Fruit fly (Drosophila melanogaster) whole organism, larva: ENCODE results near the gene RtcB.

Experiments used
- noc ChIP-seq: fragments of 200-800 bp; sonication (Bioruptor generic); optimal IDR thresholded peaks from 3 replicates; lab custom pipeline; 2019; ENCODE audit warnings: missing biosample characterization, mild to moderate bottlenecking, missing genetic modification characterization, moderate library complexity

The RtcB gene

DNA sequence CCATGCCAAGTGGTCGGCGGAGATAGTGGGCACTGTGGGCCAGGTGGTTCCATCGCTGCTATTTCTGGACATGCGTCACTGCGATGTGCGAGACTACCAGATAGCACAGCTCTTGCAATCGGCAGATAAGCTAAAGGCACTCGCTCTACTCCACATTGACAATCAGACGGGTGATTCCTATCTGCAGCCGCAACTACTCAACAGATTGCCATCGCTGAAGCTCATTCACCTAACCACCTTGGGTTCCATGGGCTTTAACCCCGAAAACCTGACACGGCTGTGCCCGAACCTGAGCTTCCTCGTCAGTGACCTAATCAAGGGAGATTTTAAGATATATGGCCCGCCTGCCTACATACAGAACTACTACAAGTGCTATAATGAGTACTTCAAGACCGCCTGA lies 712 bp upstream of the RtcB start:
- peak; percentile 28 for TF ChIP-seq noc (tag; lab: Kevin White, UChicago)

DNA sequence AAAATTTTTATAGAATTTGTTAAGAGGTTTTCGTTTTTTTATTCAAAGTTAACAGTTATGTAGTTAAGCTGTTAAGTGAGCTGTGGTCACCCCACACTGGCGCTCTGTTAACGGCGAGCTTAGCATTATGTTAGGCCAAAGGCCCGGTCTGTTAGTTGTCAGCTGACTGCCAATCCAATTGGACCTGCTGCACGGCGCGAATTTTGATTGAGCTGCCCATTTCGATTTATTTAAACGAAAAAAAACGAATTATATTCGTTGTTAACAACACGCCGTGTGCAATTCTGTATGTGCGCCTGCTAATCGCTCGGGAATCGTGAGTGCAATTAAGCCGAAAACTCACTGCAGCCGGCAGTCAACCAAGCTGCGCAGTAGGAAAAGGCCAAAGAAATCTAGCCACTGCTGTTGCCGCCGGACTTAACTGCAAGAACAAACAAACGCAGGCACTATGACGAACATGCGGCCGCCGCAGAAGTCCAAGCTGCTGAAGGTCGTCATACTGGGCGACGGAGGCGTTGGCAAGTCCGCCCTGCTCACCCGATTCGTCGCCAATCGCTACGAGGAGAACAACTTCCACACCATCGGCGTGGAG lies 2.1 kb downstream of the RtcB start, which contains the start of gene Rab9:
Gene Rab9, plus strand, starts transcription at position 151 of the 592 bp plus-strand sequence.
- TF ChIP-seq noc (tag; lab: Kevin White, UChicago), result peak; percentile 32

DNA sequence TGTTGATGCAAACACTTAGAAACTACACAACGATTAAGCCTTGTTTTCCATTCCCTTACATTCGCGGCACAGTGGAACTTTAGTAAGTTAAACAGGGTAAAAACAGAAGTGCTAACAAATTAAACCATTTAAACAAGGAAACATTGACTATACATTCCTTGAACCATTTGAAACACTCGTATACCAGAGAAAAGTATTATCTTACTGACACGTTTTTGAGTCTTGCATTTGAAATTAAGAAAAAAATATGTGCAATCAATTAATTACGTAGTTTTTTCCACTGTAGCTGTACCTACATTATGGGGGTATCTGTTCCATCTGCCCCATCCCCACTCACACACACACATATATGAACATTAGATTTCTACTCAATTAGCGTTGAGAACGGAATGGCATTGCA lies 2.8 kb downstream of the RtcB start:
- TF ChIP-seq noc (tag; lab: Kevin White, UChicago), result peak; percentile 84

DNA sequence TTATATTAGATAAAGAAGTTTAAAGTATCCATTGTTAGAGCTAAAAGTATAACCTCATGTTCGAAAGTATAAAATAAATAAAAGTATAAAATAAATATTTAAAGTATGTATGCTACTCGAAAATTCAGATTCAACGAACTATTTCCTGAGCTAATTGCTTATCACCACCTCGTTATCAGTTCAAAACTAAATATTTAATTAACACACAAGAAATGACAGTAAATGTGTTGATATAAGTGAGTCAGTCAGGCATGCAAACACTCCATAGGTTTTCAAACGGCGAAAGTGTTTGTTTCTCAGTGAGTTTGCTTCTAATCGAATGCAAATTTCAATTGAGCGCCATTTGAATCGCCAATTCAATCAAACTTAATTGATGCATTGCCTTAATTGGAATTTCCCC lies 3.8 kb downstream of the RtcB start:
- peak; percentile 61 for TF ChIP-seq noc (tag; lab: Kevin White, UChicago)

DNA sequence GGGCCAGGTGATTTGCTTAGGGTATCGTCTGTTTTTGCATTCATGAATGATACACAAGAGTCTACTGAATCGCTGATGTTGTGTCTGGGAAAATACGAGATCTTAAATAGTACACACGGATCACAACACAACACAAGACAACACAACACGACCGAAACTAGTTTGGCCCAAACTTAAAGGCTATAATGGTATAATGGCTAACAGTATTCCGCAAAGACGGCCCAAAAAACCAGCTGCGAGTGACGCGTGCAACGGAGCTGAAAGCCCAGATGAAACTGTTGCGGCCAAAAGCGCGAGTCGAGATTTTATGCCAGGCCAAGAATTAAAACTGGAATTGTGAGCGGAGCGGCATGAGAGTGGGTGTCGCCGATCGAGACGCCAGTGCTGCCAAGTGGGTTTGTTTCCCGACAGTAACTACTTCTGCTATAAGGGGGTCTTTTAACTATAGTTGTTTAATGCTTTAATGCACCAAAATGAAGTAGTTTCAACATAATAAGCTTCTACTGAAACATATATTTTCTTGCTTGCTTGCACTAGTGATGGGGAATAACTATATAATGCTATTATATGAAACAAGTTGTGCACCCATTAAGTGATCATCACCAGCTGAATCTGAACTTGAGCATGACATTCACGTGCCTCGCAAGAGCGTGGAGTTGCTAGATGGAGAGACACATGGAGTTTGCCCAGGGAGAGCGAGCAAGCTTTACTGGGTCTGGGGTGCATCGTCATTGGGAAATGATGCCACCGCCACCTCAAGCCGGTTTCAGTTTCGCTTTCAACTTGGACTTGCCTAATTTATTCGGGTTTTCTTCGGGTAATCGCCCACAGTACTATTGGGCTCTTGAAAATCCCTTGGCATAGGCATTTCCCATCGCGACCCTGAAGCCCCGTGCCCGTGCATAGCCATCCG lies 8.5 kb downstream of the RtcB start:
- no peak for TF ChIP-seq noc (tag; lab: Kevin White, UChicago)

DNA sequence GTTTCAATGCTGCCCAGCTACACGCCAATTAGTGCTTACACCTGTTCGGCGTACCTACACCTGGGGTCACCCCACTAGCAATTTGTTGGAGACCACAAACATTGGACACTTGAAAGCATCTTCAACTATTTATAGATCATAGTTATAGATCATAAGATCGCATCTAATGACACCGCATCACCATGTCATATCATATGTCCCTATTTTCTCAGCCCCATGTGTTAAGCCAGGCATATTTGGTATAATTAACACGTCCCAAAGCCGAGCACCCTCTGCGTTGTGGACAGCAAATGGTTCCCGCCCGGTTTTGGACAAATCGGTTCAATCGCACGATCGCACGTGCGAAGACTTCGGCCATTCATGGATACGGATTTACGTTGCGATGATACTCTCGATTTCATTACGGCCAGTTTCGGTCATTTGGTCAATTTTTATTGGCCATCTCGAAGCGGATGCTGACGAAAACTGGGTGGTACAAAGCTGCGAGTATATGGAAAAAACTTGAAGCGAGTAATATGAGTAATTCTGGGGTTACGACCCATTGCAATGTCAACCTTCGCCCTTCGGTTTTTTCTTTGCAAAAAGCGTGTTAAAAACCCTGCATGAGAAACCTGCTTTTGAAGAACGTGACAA lies 9.3 kb downstream of the RtcB start:
- TF ChIP-seq noc (tag; lab: Kevin White, UChicago), result no peak

DNA sequence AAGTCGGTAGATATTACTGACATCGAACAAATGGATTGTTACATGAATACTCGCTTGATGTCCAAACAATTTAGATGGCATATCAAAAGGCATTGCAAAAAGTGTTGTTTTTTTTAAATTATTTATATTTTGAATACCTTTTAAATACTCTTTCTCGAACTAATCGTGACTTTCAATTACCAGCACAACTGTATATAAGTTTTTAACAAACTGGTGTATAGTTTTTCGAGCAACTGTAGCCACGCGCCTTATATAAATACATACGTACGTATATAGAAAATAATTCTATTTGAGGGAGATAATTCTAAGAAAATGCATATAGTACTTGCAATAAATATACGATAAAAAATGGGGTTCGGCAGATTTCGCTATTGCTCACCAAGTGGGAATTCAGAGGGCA lies 9.8 kb downstream of the RtcB start:
- no peak for TF ChIP-seq noc (tag; lab: Kevin White, UChicago)

DNA sequence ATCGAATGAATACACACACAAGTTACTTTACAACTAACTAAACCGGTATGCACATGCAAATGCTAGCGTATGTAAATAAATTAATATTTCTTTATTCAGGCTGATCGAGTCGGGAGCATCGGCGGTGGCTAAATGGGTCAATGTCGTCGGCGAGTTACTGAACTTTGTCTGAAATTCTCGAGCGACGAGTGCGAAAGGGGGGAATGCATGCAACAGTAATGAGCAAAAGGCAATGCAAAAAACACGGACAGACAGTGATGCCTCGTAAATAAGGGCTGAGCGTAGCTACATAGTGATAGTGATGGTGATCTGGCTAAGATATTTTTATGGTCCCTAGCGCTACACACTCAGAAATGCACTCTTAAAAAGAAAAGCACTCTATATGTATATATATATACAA lies 10.3 kb downstream of the RtcB start:
- no peak for TF ChIP-seq noc (tag; lab: Kevin White, UChicago)

DNA sequence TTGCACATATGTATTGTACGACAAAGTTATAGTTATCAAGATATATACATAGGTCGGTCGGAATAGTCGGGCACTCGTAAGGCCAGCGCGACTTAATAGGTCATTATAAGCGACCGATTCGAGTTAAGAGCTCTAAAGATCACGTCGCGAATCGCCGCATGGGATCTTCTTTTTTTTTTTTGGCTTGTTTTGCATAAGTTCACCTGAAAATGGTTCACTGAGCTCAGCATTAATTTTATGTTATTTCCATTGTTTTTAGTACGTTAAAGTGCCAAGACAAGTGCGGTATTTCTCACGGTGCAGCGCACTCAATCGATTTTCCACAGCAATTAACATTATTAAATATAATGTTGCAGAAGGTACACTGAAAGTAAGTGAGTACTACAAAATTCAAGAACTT lies 10.9 kb downstream of the RtcB start:
- TF ChIP-seq noc (tag; lab: Kevin White, UChicago), result no peak

DNA sequence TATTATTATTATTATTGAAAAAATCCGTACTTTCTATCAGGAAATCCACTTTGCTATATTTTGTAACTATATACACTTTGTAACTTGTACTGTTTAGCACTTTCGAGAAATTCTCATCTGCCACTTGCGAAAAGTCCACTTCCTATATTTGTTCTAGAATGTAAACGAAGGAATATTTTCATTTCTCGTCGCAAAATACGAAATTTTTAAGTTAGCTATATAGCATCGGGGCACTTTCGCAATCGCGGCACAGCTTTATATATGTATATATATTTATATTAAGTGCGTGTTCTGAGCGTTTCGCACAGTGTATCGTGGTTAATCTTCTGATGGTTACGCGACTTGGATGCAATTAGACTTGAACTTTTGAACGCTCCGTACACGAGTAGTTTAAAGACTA lies 11.3 kb downstream of the RtcB start, which contains the start of gene RanGAP:
Gene RanGAP, plus strand, starts transcription at position 169 of the 400 bp plus-strand sequence.
- no peak for TF ChIP-seq noc (tag; lab: Kevin White, UChicago)

DNA sequence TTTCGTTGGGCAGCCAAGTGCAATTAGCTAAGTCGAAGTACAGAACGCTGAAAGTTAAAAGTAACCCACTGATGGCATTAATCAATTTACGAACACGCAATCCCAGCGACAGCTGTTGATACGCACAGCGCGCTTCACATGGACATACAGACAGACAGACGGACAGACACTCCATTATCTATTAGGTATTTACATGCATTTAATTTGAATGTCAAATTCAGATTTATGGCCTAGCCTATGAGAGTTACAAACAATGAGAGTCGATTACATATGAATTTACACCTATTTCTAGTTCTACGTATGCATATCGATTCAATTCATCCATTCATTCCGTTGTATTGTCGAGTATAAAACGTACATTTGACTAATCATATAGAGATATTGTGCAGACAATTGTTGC lies 12.2 kb downstream of the RtcB start, which contains the start of gene CG10237:
Gene CG10237, minus strand, starts transcription at position 101 of the 400 bp plus-strand sequence.
- TF ChIP-seq noc (tag; lab: Kevin White, UChicago), result no peak

DNA sequence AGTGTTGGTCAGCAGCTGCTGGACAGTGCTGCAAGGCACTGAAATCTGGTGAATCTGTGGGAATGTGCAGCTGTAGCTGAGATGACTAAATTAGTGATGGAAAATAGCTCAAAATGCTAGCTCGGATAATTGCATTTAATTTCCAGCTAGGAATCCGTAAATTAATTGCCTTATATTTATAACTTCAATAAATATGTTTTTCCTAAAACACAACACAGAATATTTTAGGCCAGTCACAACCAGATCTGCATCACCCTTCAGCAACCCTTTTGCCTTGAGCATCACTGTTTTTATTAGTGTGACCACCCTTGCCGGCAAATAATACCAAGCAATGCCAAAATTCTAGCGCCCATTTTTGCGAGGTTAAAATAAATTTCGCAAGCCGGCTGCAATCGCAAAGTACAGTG lies 14.3 kb downstream of the RtcB start, which contains the start of gene Hs2st:
Gene Hs2st, minus strand, starts transcription at position 17 of the 407 bp plus-strand sequence.
- TF ChIP-seq noc (tag; lab: Kevin White, UChicago), result peak; percentile 91

DNA sequence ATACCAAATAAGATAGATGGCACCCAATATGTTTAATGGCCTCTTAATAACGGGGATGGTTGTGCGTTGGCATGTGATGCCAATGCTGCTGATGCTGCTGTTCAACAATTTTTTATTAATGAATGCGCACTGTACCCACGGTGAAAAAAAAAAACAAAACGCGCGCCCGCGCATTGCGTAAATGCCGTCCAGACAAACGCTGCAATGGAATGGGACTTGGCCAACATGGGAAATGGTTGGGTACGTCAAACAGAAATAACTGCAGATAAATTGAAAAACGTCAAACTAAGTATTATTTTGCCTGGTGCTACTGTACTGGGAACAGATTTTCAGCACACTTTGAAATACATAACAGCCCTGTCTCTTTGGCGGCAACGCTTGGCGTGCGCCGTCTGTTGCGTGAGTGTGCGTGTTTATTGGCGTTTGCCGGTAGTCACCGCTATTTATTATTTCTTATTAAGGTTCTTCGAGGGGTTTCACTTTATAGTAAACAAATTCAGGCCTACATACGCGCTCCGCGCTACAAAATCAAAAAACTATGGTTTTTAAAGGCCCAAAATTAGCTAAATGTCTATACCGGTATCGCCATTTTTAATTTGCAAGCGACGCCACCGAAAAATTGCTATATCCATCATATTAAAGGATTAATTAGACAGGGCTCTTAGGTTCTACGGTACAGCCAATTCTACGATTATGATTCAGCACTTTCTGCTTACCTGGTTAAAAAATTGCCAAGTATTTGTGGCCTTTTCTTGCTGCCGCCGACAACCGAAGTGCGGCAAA lies 22.3 kb downstream of the RtcB start:
- peak; percentile 7 for TF ChIP-seq noc (tag; lab: Kevin White, UChicago)

DNA sequence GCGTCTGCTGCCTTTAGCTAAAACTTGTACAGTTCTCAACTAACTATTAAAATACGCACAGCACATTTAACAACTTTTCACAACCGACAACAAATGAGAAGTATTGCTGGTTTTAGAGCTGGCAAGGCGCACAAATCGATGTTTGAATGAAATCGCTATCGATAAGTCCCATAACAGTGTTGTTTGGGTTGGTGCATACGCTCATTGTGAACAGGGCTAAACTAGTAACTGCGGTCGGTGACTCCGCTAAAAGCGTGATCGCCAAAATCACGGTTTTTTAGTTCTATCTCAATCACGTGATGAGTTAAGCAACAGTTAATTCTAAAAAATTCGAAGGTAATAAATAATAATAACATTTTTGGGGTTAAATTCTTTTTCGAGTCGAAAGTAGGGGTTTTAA lies 22.9 kb downstream of the RtcB start, which contains the start of gene Top2:
Gene Top2, minus strand, starts transcription at position 110 of the 400 bp plus-strand sequence.
- no peak for TF ChIP-seq noc (tag; lab: Kevin White, UChicago)
